Worm (Caenorhabditis elegans) whole organism, L3 larva: ENCODE measurements around the gene Y105C5B.11.

Experiments
- fkh-10 ChIP-seq: sonication (generic microtip); optimal IDR thresholded peaks from 2 replicates; lab custom pipeline; 2017; ENCODE audit warnings: missing biosample characterization, missing genetic modification reagents, missing genetic modification characterization
- fkh-2 ChIP-seq: fragments of 150-350 bp; optimal IDR thresholded peaks from 2 replicates; lab custom pipeline; 2014; ENCODE audit warnings: missing biosample characterization, missing genetic modification reagents, missing genetic modification characterization
- skn-1 ChIP-seq: fragments of 150-350 bp; optimal IDR thresholded peaks from 2 replicates; lab custom pipeline; 2014; ENCODE audit warnings: missing biosample characterization, missing genetic modification characterization
- tbx-2 ChIP-seq: sonication (generic microtip); optimal IDR thresholded peaks from 2 replicates; lab custom pipeline; 2016; ENCODE audit warnings: mild to moderate bottlenecking, missing genetic modification characterization, missing compliant biosample characterization
- unc-62 ChIP-seq: fragments of 150-350 bp; sonication (generic microtip); optimal IDR thresholded peaks from 4 replicates; lab custom pipeline; 2014; ENCODE audit warnings: missing biosample characterization, missing genetic modification reagents, missing genetic modification characterization
- ztf-11 ChIP-seq: fragments of 150-350 bp; optimal IDR thresholded peaks from 2 replicates; lab custom pipeline; 2014; ENCODE audit warnings: missing biosample characterization, missing genetic modification characterization

DNA sequence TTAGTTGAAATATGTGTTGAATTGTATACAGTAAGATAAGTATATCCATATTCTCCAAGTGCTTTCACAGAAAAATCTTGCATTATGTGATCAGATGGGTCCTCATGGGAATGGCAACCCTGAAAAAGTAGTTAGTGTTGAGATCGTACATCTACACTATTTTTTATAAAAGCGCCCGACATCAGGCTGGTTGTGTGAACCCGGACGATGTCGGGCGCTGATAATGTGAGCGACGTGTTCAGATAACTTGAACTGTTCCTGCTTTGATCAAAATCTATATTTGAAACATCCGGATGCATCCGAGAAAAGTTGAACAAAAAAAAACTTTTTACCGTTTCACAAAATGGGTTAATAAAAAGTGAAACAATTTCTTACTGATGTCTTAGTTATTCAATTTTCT, 26.2 kb downstream of the Y105C5B.11 start:
- TF ChIP-seq tbx-2 (tag; lab: Kevin White, UChicago) (no peak), fkh-2 (tag; lab: Kevin White, UChicago) (no peak), fkh-10 (GFP tag; lab: Kevin White, UChicago) (no peak), ztf-11 (tag; lab: Kevin White, UChicago) (no peak), unc-62 (GFP tag; lab: Kevin White, UChicago) (no peak), skn-1 (tag; lab: Kevin White, UChicago) (no peak)
